Fruit fly (Drosophila melanogaster) whole organism, embryonic: ENCODE measurements around the gene Orc2.

Experiments
- Antp ChIP-seq: fragments of 200-800 bp; sonication (Bioruptor generic); optimal IDR thresholded peaks from 3 replicates; lab custom pipeline; 2016; ENCODE audit warnings: missing biosample characterization, missing genetic modification characterization
- Bdp1 ChIP-seq: fragments of 200-800 bp; sonication (Bioruptor generic); optimal IDR thresholded peaks from 3 replicates; lab custom pipeline; 2016; ENCODE audit warnings: missing biosample characterization, missing genetic modification characterization
- CG10654 ChIP-seq: fragments of 200-800 bp; sonication (Bioruptor generic); optimal IDR thresholded peaks from 2 replicates; lab custom pipeline; 2016; ENCODE audit warnings: missing biosample characterization, missing genetic modification characterization
- CG11247 ChIP-seq: fragments of 200-800 bp; sonication (Bioruptor generic); IDR thresholded peaks from 2 replicates; pipeline ENCODE4 v1.3.6; 2022; ENCODE audit warnings: missing biosample characterization, missing genetic modification characterization
- CG11398 ChIP-seq: fragments of 200-800 bp; sonication (Bioruptor generic); optimal IDR thresholded peaks from 2 replicates; lab custom pipeline; 2016; ENCODE audit warnings: missing biosample characterization, missing genetic modification characterization
- CG12155 ChIP-seq: fragments of 200-800 bp; sonication (Bioruptor generic); optimal IDR thresholded peaks from 3 replicates; lab custom pipeline; 2016; ENCODE audit warnings: missing biosample characterization, missing genetic modification characterization
- CG12236 ChIP-seq: fragments of 200-800 bp; sonication (Bioruptor generic); optimal IDR thresholded peaks from 2 replicates; lab custom pipeline; 2016; ENCODE audit warnings: missing biosample characterization, missing genetic modification characterization
- CG1233 ChIP-seq: fragments of 200-800 bp; sonication (Bioruptor generic); optimal IDR thresholded peaks from 4 replicates; lab custom pipeline; 2018; ENCODE audit warnings: missing biosample characterization, mild to moderate bottlenecking, missing genetic modification characterization
- CG13775 ChIP-seq: fragments of 200-800 bp; sonication (Bioruptor generic); optimal IDR thresholded peaks from 3 replicates; lab custom pipeline; 2017; ENCODE audit warnings: missing biosample characterization, mild to moderate bottlenecking, missing genetic modification characterization
- CG14014 ChIP-seq: fragments of 200-800 bp; sonication (Bioruptor generic); IDR thresholded peaks from 2 replicates; pipeline ENCODE4 v1.3.6; 2022; ENCODE audit warnings: missing biosample characterization, missing genetic modification characterization
- CG14050 ChIP-seq: fragments of 200-800 bp; sonication (Bioruptor generic); IDR thresholded peaks from 3 replicates; pipeline ENCODE4 v1.3.6; 2022; ENCODE audit warnings: missing biosample characterization, missing genetic modification characterization
- CG15011 ChIP-seq: fragments of 200-800 bp; sonication (Bioruptor generic); optimal IDR thresholded peaks from 3 replicates; lab custom pipeline; 2018; ENCODE audit warnings: missing biosample characterization, mild to moderate bottlenecking, missing genetic modification characterization
- CG18011 ChIP-seq: fragments of 200-800 bp; sonication (Bioruptor generic); optimal IDR thresholded peaks from 2 replicates; lab custom pipeline; 2017; ENCODE audit warnings: missing biosample characterization, missing genetic modification characterization, mild to moderate bottlenecking, moderate library complexity, missing genotype
- CG2202 ChIP-seq: fragments of 200-800 bp; sonication (Bioruptor generic); optimal IDR thresholded peaks from 2 replicates; lab custom pipeline; 2018; ENCODE audit warnings: missing biosample characterization, mild to moderate bottlenecking, missing genetic modification characterization
- CG3163 ChIP-seq: fragments of 200-800 bp; sonication (Bioruptor generic); optimal IDR thresholded peaks from 3 replicates; lab custom pipeline; 2016; ENCODE audit warnings: missing biosample characterization, missing genetic modification characterization
- CG32767 ChIP-seq: fragments of 200-800 bp; sonication (Bioruptor generic); IDR thresholded peaks from 2 replicates; pipeline ENCODE4 v1.3.6; 2022; ENCODE audit warnings: missing biosample characterization, missing genetic modification characterization
- CG32772 ChIP-seq: fragments of 200-800 bp; sonication (Bioruptor generic); IDR thresholded peaks from 2 replicates; pipeline ENCODE4 v1.3.6; 2022; ENCODE audit warnings: missing biosample characterization, missing genetic modification characterization
- CG33213 ChIP-seq: fragments of 200-800 bp; sonication (Bioruptor generic); optimal IDR thresholded peaks from 3 replicates; lab custom pipeline; 2016; ENCODE audit warnings: missing biosample characterization, missing genetic modification characterization
- CG4404 ChIP-seq: fragments of 200-800 bp; sonication (Bioruptor generic); IDR thresholded peaks from 2 replicates; pipeline ENCODE4 v1.3.6; 2022; ENCODE audit warnings: missing biosample characterization, missing genetic modification characterization
- CG5245 ChIP-seq: fragments of 200-800 bp; sonication (Bioruptor generic); optimal IDR thresholded peaks from 3 replicates; lab custom pipeline; 2016; ENCODE audit warnings: missing biosample characterization, missing genetic modification characterization
- CG5953 ChIP-seq: fragments of 200-800 bp; sonication (Bioruptor generic); IDR thresholded peaks from 2 replicates; pipeline ENCODE4 v1.3.6; 2022; ENCODE audit warnings: missing biosample characterization, missing genetic modification characterization
- CG6689 ChIP-seq: fragments of 200-800 bp; sonication (Bioruptor generic); IDR thresholded peaks from 2 replicates; pipeline ENCODE4 v1.3.6; 2022; ENCODE audit warnings: missing biosample characterization, missing genetic modification characterization
- CG6765 ChIP-seq: fragments of 200-800 bp; sonication (Bioruptor generic); optimal IDR thresholded peaks from 3 replicates; lab custom pipeline; 2017; ENCODE audit warnings: missing biosample characterization, mild to moderate bottlenecking, missing genetic modification characterization
- CG6813 ChIP-seq: fragments of 200-800 bp; sonication (Bioruptor generic); optimal IDR thresholded peaks from 2 replicates; lab custom pipeline; 2017; ENCODE audit warnings: missing biosample characterization, missing genetic modification characterization, mild to moderate bottlenecking, moderate library complexity, missing genetic modification reagents
- CG7357 ChIP-seq: fragments of 200-800 bp; sonication (Bioruptor generic); IDR thresholded peaks from 3 replicates; pipeline ENCODE4 v1.3.6; 2022; ENCODE audit warnings: missing biosample characterization, missing genetic modification characterization
- CG7372 ChIP-seq: fragments of 200-800 bp; sonication (Bioruptor generic); IDR thresholded peaks from 2 replicates; pipeline ENCODE4 v1.3.6; 2022; ENCODE audit warnings: missing biosample characterization, missing genetic modification characterization
- CG7786 ChIP-seq: fragments of 200-800 bp; sonication (Bioruptor generic); optimal IDR thresholded peaks from 2 replicates; lab custom pipeline; 2016; ENCODE audit warnings: missing biosample characterization, missing genetic modification characterization
- CG8388 ChIP-seq: fragments of 200-800 bp; sonication (Bioruptor generic); optimal IDR thresholded peaks from 2 replicates; lab custom pipeline; 2019; ENCODE audit warnings: missing biosample characterization, mild to moderate bottlenecking, missing genetic modification characterization, moderate library complexity
- CG9727 ChIP-seq: fragments of 200-800 bp; sonication (Bioruptor generic); optimal IDR thresholded peaks from 3 replicates; lab custom pipeline; 2017; ENCODE audit warnings: missing biosample characterization, mild to moderate bottlenecking, missing genetic modification characterization
- ERR ChIP-seq: fragments of 200-800 bp; sonication (Bioruptor generic); optimal IDR thresholded peaks from 2 replicates; lab custom pipeline; 2016; ENCODE audit warnings: missing biosample characterization, missing genetic modification characterization
- Gug ChIP-seq: fragments of 200-800 bp; sonication (Bioruptor generic); IDR thresholded peaks from 4 replicates; pipeline ENCODE4 v1.3.6; 2022; ENCODE audit warnings: missing biosample characterization, missing genetic modification characterization
- HmgZ ChIP-seq: fragments of 200-800 bp; sonication (Bioruptor generic); optimal IDR thresholded peaks from 2 replicates; lab custom pipeline; 2018; ENCODE audit warnings: missing biosample characterization, mild to moderate bottlenecking, missing genetic modification characterization
- Hmr ChIP-seq: fragments of 200-800 bp; sonication (Bioruptor generic); optimal IDR thresholded peaks from 3 replicates; lab custom pipeline; 2017; ENCODE audit warnings: mild to moderate bottlenecking, missing biosample characterization, missing genetic modification reagents, missing genetic modification characterization
- Kr ChIP-seq: fragments of 200-800 bp; sonication (Bioruptor generic); optimal IDR thresholded peaks from 2 replicates; lab custom pipeline; 2017; ENCODE audit warnings: missing biosample characterization, mild to moderate bottlenecking, missing genetic modification characterization
- NC2β ChIP-seq: fragments of 200-800 bp; sonication (Bioruptor generic); optimal IDR thresholded peaks from 2 replicates; lab custom pipeline; 2016; ENCODE audit warnings: missing biosample characterization, missing genetic modification characterization
- NK7.1 ChIP-seq: fragments of 200-800 bp; sonication (Bioruptor generic); optimal IDR thresholded peaks from 3 replicates; lab custom pipeline; 2016; ENCODE audit warnings: missing biosample characterization, missing genetic modification characterization
- Rx ChIP-seq: fragments of 200-800 bp; sonication (Bioruptor generic); IDR thresholded peaks from 2 replicates; pipeline ENCODE4 v1.3.6; 2022; ENCODE audit warnings: missing biosample characterization, missing genetic modification characterization
- Trl ChIP-seq, 3 experiments: fragments of >200 bp in 2 of 3; fragments of 200-800 bp in 1 of 3; sonication (Bioruptor generic) in 1 of 3; optimal IDR thresholded peaks; 2 replicates in 1 of 3; 3 replicates in 2 of 3; lab custom pipeline; 2016 to 2017; ENCODE audit warnings: missing biosample characterization in 1 of 3, missing genetic modification characterization in 1 of 3
- amos ChIP-seq: fragments of 200-800 bp; sonication (Bioruptor generic); IDR thresholded peaks from 2 replicates; pipeline ENCODE4 v1.3.6; 2022; ENCODE audit warnings: missing biosample characterization, missing genetic modification characterization; ENCODE audit not compliant: partially characterized antibody
- ase ChIP-seq: fragments of 200-800 bp; sonication (Bioruptor generic); IDR thresholded peaks from 3 replicates; pipeline ENCODE4 v1.3.6; 2022; ENCODE audit warnings: missing biosample characterization, missing genetic modification characterization
- caup ChIP-seq: fragments of 200-800 bp; sonication (Bioruptor generic); optimal IDR thresholded peaks from 3 replicates; lab custom pipeline; 2017; ENCODE audit warnings: missing biosample characterization, mild to moderate bottlenecking, missing genetic modification characterization, moderate library complexity; ENCODE audit not compliant: severe bottlenecking
- corto ChIP-seq: fragments of 200-800 bp; sonication (Bioruptor generic); optimal IDR thresholded peaks from 2 replicates; lab custom pipeline; 2016; ENCODE audit warnings: missing biosample characterization, mild to moderate bottlenecking, missing genetic modification characterization, moderate library complexity
- esg ChIP-seq: fragments of 200-800 bp; sonication (Bioruptor generic); conservative IDR thresholded peaks from 2 replicates; pipeline ENCODE4 v1.3.6; 2022; ENCODE audit warnings: missing biosample characterization, missing genetic modification characterization
- eyg ChIP-seq: fragments of 200-800 bp; sonication (Bioruptor generic); optimal IDR thresholded peaks from 3 replicates; lab custom pipeline; 2016; ENCODE audit warnings: missing biosample characterization, missing genetic modification characterization
- jumu ChIP-seq: fragments of 200-800 bp; sonication (Bioruptor generic); optimal IDR thresholded peaks from 3 replicates; lab custom pipeline; 2016; ENCODE audit warnings: missing biosample characterization, missing genetic modification characterization
- pb ChIP-seq: fragments of 200-800 bp; sonication (Bioruptor generic); optimal IDR thresholded peaks from 3 replicates; lab custom pipeline; 2016; ENCODE audit warnings: missing biosample characterization, missing genetic modification characterization
- shn ChIP-seq: fragments of 200-800 bp; sonication (Bioruptor generic); optimal IDR thresholded peaks from 3 replicates; lab custom pipeline; 2016; ENCODE audit warnings: missing biosample characterization, missing genetic modification characterization
- unpg ChIP-seq: fragments of 200-800 bp; sonication (Bioruptor generic); optimal IDR thresholded peaks from 3 replicates; lab custom pipeline; 2018; ENCODE audit warnings: missing biosample characterization, mild to moderate bottlenecking, missing genetic modification characterization, moderate library complexity
- zfh1 ChIP-seq: fragments of 200-800 bp; sonication (Bioruptor generic); IDR thresholded peaks from 3 replicates; pipeline ENCODE4 v1.3.6; 2022; ENCODE audit warnings: missing biosample characterization, missing genetic modification characterization

Orc2 gene

DNA sequence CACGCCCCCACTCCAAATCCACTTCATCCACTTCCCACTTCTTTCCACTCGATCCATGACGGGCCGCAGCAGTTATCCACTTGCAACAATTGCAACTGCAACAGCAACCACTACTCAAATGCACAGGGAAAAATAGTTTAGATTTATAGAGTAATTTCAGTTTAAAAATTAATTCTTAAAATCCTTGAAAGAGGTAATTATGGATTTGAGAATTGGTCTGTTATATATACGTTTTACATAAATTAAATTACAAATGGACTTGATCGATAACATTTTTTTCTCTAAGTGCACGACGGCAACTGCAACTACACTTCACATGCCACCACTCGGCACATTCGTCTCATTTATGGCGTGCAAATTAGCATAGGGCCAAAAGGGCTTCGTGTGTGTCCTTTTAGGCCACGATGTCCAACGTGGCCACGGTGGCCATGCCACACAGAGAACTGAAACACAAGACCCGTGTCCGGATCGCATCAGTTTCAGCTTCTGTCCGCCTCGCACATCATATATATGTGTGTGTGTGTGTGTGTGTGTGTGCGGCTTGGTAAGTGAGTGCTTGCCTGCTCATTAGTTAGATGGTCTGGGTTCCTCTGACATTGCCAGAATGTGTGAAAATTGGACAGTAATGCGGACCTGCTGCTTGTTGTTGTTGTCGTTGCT, 20.4 kb downstream of the Orc2 start (continued):
- TF ChIP-seq CG6765 (no peak), CG32772 (peak; percentile 73), CG32767 (GFP tag; lab: Robert Waterston, UW) (peak; percentile 47; the same call in 1 of the 2 replicates), CG6689 (GFP tag; lab: Robert Waterston, UW) (peak; percentile 75), unpg (peak; percentile 83), caup (GFP tag; lab: Kevin White, UChicago) (no peak), esg (peak; percentile 57), CG12236 (GFP tag; lab: Kevin White, UChicago) (peak; percentile 21), shn (no peak), CG12155 (peak; percentile 69), CG9727 (GFP tag; lab: Kevin White, UChicago) (peak; percentile 92), Rx (GFP tag; lab: Robert Waterston, UW) (0 out of 2 replicates have a peak, but pooled peaks have one; percentile 22), Antp (peak; percentile 55), Bdp1 (GFP tag; lab: Kevin White, UChicago) (peak; percentile 29), CG18011 (GFP tag; lab: Kevin White, UChicago) (peak; percentile 34), CG8388 (peak; percentile 82), CG14050 (GFP tag; lab: Robert Waterston, UW) (peak; percentile 63), CG6813 (peak; percentile 67), CG11398 (peak; percentile 9), CG11247 (GFP tag; lab: Robert Waterston, UW) (peak; percentile 49; the same call in 1 of the 2 replicates), NC2β (GFP tag; lab: Kevin White, UChicago) (peak; percentile 77), CG3163 (no peak), amos (no peak), jumu (GFP tag; lab: Kevin White, UChicago) (peak; percentile 47), CG4404 (peak; percentile 91), CG5245 (peak; percentile 44), NK7.1 (GFP tag; lab: Kevin White, UChicago) (no peak), CG7357 (GFP tag; lab: Robert Waterston, UW) (0 out of 3 replicates have a peak, but pooled peaks have one; percentile 53), eyg (GFP tag; lab: Kevin White, UChicago) (peak; percentile 47), CG2202 (tag; lab: Kevin White, UChicago) (peak; percentile 78), CG10654 (GFP tag; lab: Kevin White, UChicago) (peak; percentile 60), Trl (optimal IDR thresholded peaks at IDR 0.05; lab: Kevin White, UChicago) (no peak), Trl (GFP tag; optimal IDR thresholded peaks at IDR 0.05; lab: Kevin White, UChicago) (peak; percentile 64), CG7372 (0 out of 2 replicates have a peak, but pooled peaks have one; percentile 10), CG33213 (peak; percentile 55), HmgZ (tag; lab: Kevin White, UChicago) (peak; percentile 44), ase (peak; percentile 62; the same call in 2 of the 3 replicates), CG7786 (GFP tag; lab: Kevin White, UChicago) (peak; percentile 43), zfh1 (GFP tag; lab: Robert Waterston, UW) (peak; percentile 89), pb (peak; percentile 6), ERR (GFP tag; lab: Kevin White, UChicago) (no peak), Gug (GFP tag; lab: Robert Waterston, UW) (peak; percentile 42; the same call in 1 of the 4 replicates), CG5953 (GFP tag; lab: Robert Waterston, UW) (no peak), corto (no peak), CG1233 (GFP tag; lab: Kevin White, UChicago) (peak; percentile 66), Kr (GFP tag; lab: Kevin White, UChicago) (peak; percentile 69), Hmr (peak; percentile 23), CG13775 (peak; percentile 75), CG14014 (GFP tag; lab: Robert Waterston, UW) (0 out of 2 replicates have a peak, but pooled peaks have one; percentile 54), CG15011 (peak; percentile 65)
